Fruit fly (Drosophila melanogaster) whole organism, embryonic: Measurements from ENCODE around the gene Acp63F.

ENCODE experiments used
- CG1024 ChIP-seq: fragments of 200-800 bp; sonication (Bioruptor generic); IDR thresholded peaks from 2 replicates; pipeline ENCODE4 v1.3.6; 2022; ENCODE audit warnings: missing biosample characterization, missing genetic modification characterization
- CG10654 ChIP-seq: fragments of 200-800 bp; sonication (Bioruptor generic); optimal IDR thresholded peaks from 2 replicates; lab custom pipeline; 2016; ENCODE audit warnings: missing biosample characterization, missing genetic modification characterization
- CG12155 ChIP-seq: fragments of 200-800 bp; sonication (Bioruptor generic); optimal IDR thresholded peaks from 3 replicates; lab custom pipeline; 2016; ENCODE audit warnings: missing biosample characterization, missing genetic modification characterization
- CG14014 ChIP-seq: fragments of 200-800 bp; sonication (Bioruptor generic); IDR thresholded peaks from 2 replicates; pipeline ENCODE4 v1.3.6; 2022; ENCODE audit warnings: missing biosample characterization, missing genetic modification characterization
- CG14441 ChIP-seq: fragments of 200-800 bp; sonication (Bioruptor generic); IDR thresholded peaks from 2 replicates; pipeline ENCODE4 v1.3.6; 2022; ENCODE audit warnings: missing biosample characterization, missing genetic modification characterization
- CG17186 ChIP-seq: fragments of 200-800 bp; sonication (Bioruptor generic); optimal IDR thresholded peaks from 3 replicates; lab custom pipeline; 2017; ENCODE audit warnings: missing biosample characterization, missing genetic modification reagents, missing genetic modification characterization
- CG17612 ChIP-seq: fragments of 200-800 bp; sonication (Bioruptor generic); IDR thresholded peaks from 2 replicates; pipeline ENCODE4 v1.3.6; 2022; ENCODE audit warnings: missing biosample characterization, missing genetic modification characterization
- CG18619 ChIP-seq: fragments of 200-800 bp; sonication (Bioruptor generic); optimal IDR thresholded peaks from 3 replicates; lab custom pipeline; 2017; ENCODE audit warnings: missing biosample characterization, mild to moderate bottlenecking, missing genetic modification characterization
- CG2116 ChIP-seq: fragments of 200-800 bp; sonication (Bioruptor generic); optimal IDR thresholded peaks from 3 replicates; lab custom pipeline; 2018; ENCODE audit warnings: missing biosample characterization, mild to moderate bottlenecking, missing genetic modification characterization
- CG3065 ChIP-seq: fragments of 200-800 bp; sonication (Bioruptor generic); optimal IDR thresholded peaks from 2 replicates; lab custom pipeline; 2016; ENCODE audit warnings: missing biosample characterization, missing genetic modification characterization
- CG4360 ChIP-seq: fragments of 200-800 bp; sonication (Bioruptor generic); IDR thresholded peaks from 2 replicates; pipeline ENCODE4 v1.3.6; 2022; ENCODE audit warnings: missing biosample characterization, missing genetic modification characterization
- CG6175 ChIP-seq: fragments of 200-800 bp; sonication (Bioruptor generic); IDR thresholded peaks from 3 replicates; pipeline ENCODE4 v1.3.6; 2022; ENCODE audit warnings: missing biosample characterization, missing genetic modification characterization
- CG6254 ChIP-seq: fragments of 200-800 bp; sonication (Bioruptor generic); optimal IDR thresholded peaks from 3 replicates; lab custom pipeline; 2017; ENCODE audit warnings: mild to moderate bottlenecking, missing biosample characterization, missing genetic modification reagents, missing genetic modification characterization
- CG7357 ChIP-seq: fragments of 200-800 bp; sonication (Bioruptor generic); IDR thresholded peaks from 3 replicates; pipeline ENCODE4 v1.3.6; 2022; ENCODE audit warnings: missing biosample characterization, missing genetic modification characterization
- CG7839 ChIP-seq: fragments of 200-800 bp; sonication (Bioruptor generic); optimal IDR thresholded peaks from 3 replicates; lab custom pipeline; 2018; ENCODE audit warnings: missing biosample characterization, mild to moderate bottlenecking, missing genetic modification characterization, moderate library complexity
- CG8944 ChIP-seq: fragments of 200-800 bp; sonication (Bioruptor generic); optimal IDR thresholded peaks from 3 replicates; lab custom pipeline; 2016; ENCODE audit warnings: missing biosample characterization, missing genetic modification characterization
- Doc2 ChIP-seq: fragments of 200-800 bp; sonication (Bioruptor generic); IDR thresholded peaks from 2 replicates; pipeline ENCODE4 v1.3.6; 2022; ENCODE audit warnings: missing biosample characterization, missing genetic modification characterization
- Fer1 ChIP-seq: fragments of 200-800 bp; sonication (Bioruptor generic); optimal IDR thresholded peaks from 2 replicates; lab custom pipeline; 2017; ENCODE audit warnings: missing biosample characterization, mild to moderate bottlenecking, missing genetic modification characterization
- Fer3 ChIP-seq: fragments of 200-800 bp; sonication (Bioruptor generic); optimal IDR thresholded peaks from 2 replicates; lab custom pipeline; 2018; ENCODE audit warnings: missing biosample characterization, mild to moderate bottlenecking, missing genetic modification characterization, moderate library complexity
- Hr3 ChIP-seq: fragments of 200-800 bp; sonication (Bioruptor generic); optimal IDR thresholded peaks from 3 replicates; lab custom pipeline; 2016; ENCODE audit warnings: missing biosample characterization, missing genetic modification characterization
- Hr78 ChIP-seq, 2 experiments: fragments of 200-800 bp in 1 of 2; fragments of >200 bp in 1 of 2; sonication (Bioruptor generic) in 1 of 2; optimal IDR thresholded peaks; 2 replicates each; lab custom pipeline; 2017 to 2019; ENCODE audit warnings: missing biosample characterization in 2 of 2, missing genetic modification characterization in 2 of 2, mild to moderate bottlenecking in 1 of 2, moderate library complexity in 1 of 2
- Lhr ChIP-seq: fragments of 200-800 bp; sonication (Bioruptor generic); optimal IDR thresholded peaks from 3 replicates; lab custom pipeline; 2017; ENCODE audit warnings: mild to moderate bottlenecking, missing biosample characterization, missing genetic modification reagents, missing genetic modification characterization
- Lim3 ChIP-seq: fragments of 200-800 bp; sonication (Bioruptor generic); IDR thresholded peaks from 2 replicates; pipeline ENCODE4 v1.3.6; 2022; ENCODE audit warnings: missing biosample characterization, missing genetic modification characterization
- Nf-YB ChIP-seq: fragments of 200-800 bp; sonication (Bioruptor generic); optimal IDR thresholded peaks from 3 replicates; lab custom pipeline; 2019; ENCODE audit warnings: missing biosample characterization, mild to moderate bottlenecking, missing genetic modification characterization, moderate library complexity
- PHDP ChIP-seq: fragments of 200-800 bp; sonication (Bioruptor generic); optimal IDR thresholded peaks from 3 replicates; lab custom pipeline; 2018; ENCODE audit warnings: missing biosample characterization, mild to moderate bottlenecking, missing genetic modification characterization, moderate library complexity
- Sin3A ChIP-seq: fragments of >200 bp; optimal IDR thresholded peaks from 2 replicates; lab custom pipeline; 2018
- Sox100B ChIP-seq: fragments of 200-800 bp; sonication (Bioruptor generic); optimal IDR thresholded peaks from 3 replicates; lab custom pipeline; 2018; ENCODE audit warnings: missing biosample characterization, mild to moderate bottlenecking, missing genetic modification characterization
- Stat92E ChIP-seq, 3 experiments: fragments of >200 bp in 2 of 3; fragments of 200-800 bp in 1 of 3; sonication (Bioruptor generic) in 1 of 3; optimal IDR thresholded peaks; 2 replicates each; lab custom pipeline; 2017 to 2019; ENCODE audit warnings: missing biosample characterization in 3 of 3, missing genetic modification characterization in 3 of 3, mild to moderate bottlenecking in 1 of 3, moderate library complexity in 1 of 3
- dimm ChIP-seq: fragments of 200-800 bp; sonication (Bioruptor generic); IDR thresholded peaks from 2 replicates; pipeline ENCODE4 v1.3.6; 2022; ENCODE audit warnings: missing biosample characterization, missing genetic modification characterization
- esg ChIP-seq: fragments of 200-800 bp; sonication (Bioruptor generic); conservative IDR thresholded peaks from 2 replicates; pipeline ENCODE4 v1.3.6; 2022; ENCODE audit warnings: missing biosample characterization, missing genetic modification characterization
- exex ChIP-seq: fragments of 200-800 bp; sonication (Bioruptor generic); optimal IDR thresholded peaks from 4 replicates; lab custom pipeline; 2018; ENCODE audit warnings: missing biosample characterization, mild to moderate bottlenecking, missing genetic modification characterization, moderate library complexity
- fu2 ChIP-seq: fragments of 200-800 bp; sonication (Bioruptor generic); optimal IDR thresholded peaks from 2 replicates; lab custom pipeline; 2016; ENCODE audit warnings: missing biosample characterization, missing genetic modification characterization
- gem ChIP-seq: fragments of 200-800 bp; sonication (Bioruptor generic); optimal IDR thresholded peaks from 2 replicates; lab custom pipeline; 2019; ENCODE audit warnings: missing biosample characterization, mild to moderate bottlenecking, missing genetic modification characterization, moderate library complexity
- jumu ChIP-seq: fragments of 200-800 bp; sonication (Bioruptor generic); optimal IDR thresholded peaks from 3 replicates; lab custom pipeline; 2016; ENCODE audit warnings: missing biosample characterization, missing genetic modification characterization
- mam ChIP-seq: fragments of 200-800 bp; sonication (Bioruptor generic); optimal IDR thresholded peaks from 3 replicates; lab custom pipeline; 2016; ENCODE audit warnings: missing biosample characterization, missing genetic modification characterization
- nau ChIP-seq: fragments of 200-800 bp; sonication (Bioruptor generic); optimal IDR thresholded peaks from 3 replicates; lab custom pipeline; 2017; ENCODE audit warnings: missing biosample characterization, mild to moderate bottlenecking, missing genetic modification characterization, missing genetic modification reagents
- pan ChIP-seq, 4 experiments: fragments of >200 bp in 3 of 4; fragments of 200-800 bp in 1 of 4; sonication (Bioruptor generic) in 1 of 4; optimal IDR thresholded peaks in 3 of 4; IDR thresholded peaks in 1 of 4; 2 replicates each; pipeline versions ENCODE4 v1.3.6 to Lab custom; 2017 to 2022; ENCODE audit warnings: missing biosample characterization in 2 of 4, missing genetic modification characterization in 2 of 4, mixed read lengths in 1 of 4
- peb ChIP-seq: fragments of 200-800 bp; sonication (Bioruptor generic); IDR thresholded peaks from 2 replicates; pipeline ENCODE4 v1.3.6; 2022; ENCODE audit warnings: missing biosample characterization, missing genetic modification characterization
- pita ChIP-seq: fragments of 200-800 bp; sonication (Bioruptor generic); optimal IDR thresholded peaks from 2 replicates; lab custom pipeline; 2017; ENCODE audit warnings: missing biosample characterization, mild to moderate bottlenecking, missing genetic modification characterization
- scrt ChIP-seq: fragments of 200-800 bp; sonication (Bioruptor generic); optimal IDR thresholded peaks from 2 replicates; lab custom pipeline; 2018; ENCODE audit warnings: missing biosample characterization, mild to moderate bottlenecking, missing genetic modification characterization, moderate library complexity
- sens ChIP-seq: fragments of 200-800 bp; sonication (Bioruptor generic); peaks from one replicate; lab custom pipeline; 2016; ENCODE audit warnings: missing biosample characterization, missing genetic modification characterization
- sens-2 ChIP-seq: fragments of 200-800 bp; sonication (Bioruptor generic); IDR thresholded peaks from 2 replicates; pipeline ENCODE4 v1.3.6; 2022; ENCODE audit warnings: missing biosample characterization, missing genetic modification characterization
- sob ChIP-seq: fragments of 200-800 bp; sonication (Bioruptor generic); IDR thresholded peaks from 2 replicates; pipeline ENCODE4 v1.3.6; 2022; ENCODE audit warnings: missing biosample characterization, missing genetic modification characterization
- stwl ChIP-seq: fragments of 200-800 bp; sonication (Bioruptor generic); optimal IDR thresholded peaks from 3 replicates; lab custom pipeline; 2018; ENCODE audit warnings: missing biosample characterization, mild to moderate bottlenecking, missing genetic modification characterization, moderate library complexity
- tap ChIP-seq: fragments of 200-800 bp; optimal IDR thresholded peaks from 3 replicates; lab custom pipeline; 2019; ENCODE audit warnings: missing biosample characterization, mild to moderate bottlenecking, missing genetic modification characterization, moderate library complexity
- tio ChIP-seq: fragments of 200-800 bp; sonication (Bioruptor generic); optimal IDR thresholded peaks from 2 replicates; lab custom pipeline; 2017; ENCODE audit warnings: missing biosample characterization, missing genetic modification characterization, inconsistent platforms
- tll ChIP-seq, 2 experiments: fragments of 200-800 bp in 1 of 2; fragments of >200 bp in 1 of 2; sonication (Bioruptor generic) in 1 of 2; optimal IDR thresholded peaks; 2 replicates each; lab custom pipeline; 2017 to 2019; ENCODE audit warnings: missing biosample characterization in 2 of 2, missing genetic modification characterization in 2 of 2, mild to moderate bottlenecking in 1 of 2, moderate library complexity in 1 of 2
- toy ChIP-seq: fragments of 200-800 bp; sonication (Bioruptor generic); IDR thresholded peaks from 2 replicates; pipeline ENCODE4 v1.3.6; 2022; ENCODE audit warnings: missing biosample characterization, missing genetic modification characterization
- usp ChIP-seq: fragments of >200 bp; optimal IDR thresholded peaks from 2 replicates; lab custom pipeline; 2017; ENCODE audit warnings: missing biosample characterization, missing genetic modification characterization
- vnd ChIP-seq: fragments of 200-800 bp; sonication (Bioruptor generic); IDR thresholded peaks from 3 replicates; pipeline ENCODE4 v1.3.6; 2022; ENCODE audit warnings: missing biosample characterization, missing genetic modification characterization; ENCODE audit not compliant: partially characterized antibody
- zen ChIP-seq: fragments of 200-800 bp; sonication (Bioruptor generic); optimal IDR thresholded peaks from 3 replicates; lab custom pipeline; 2018; ENCODE audit warnings: missing biosample characterization, mild to moderate bottlenecking, missing genetic modification characterization, moderate library complexity

Acp63F gene

DNA sequence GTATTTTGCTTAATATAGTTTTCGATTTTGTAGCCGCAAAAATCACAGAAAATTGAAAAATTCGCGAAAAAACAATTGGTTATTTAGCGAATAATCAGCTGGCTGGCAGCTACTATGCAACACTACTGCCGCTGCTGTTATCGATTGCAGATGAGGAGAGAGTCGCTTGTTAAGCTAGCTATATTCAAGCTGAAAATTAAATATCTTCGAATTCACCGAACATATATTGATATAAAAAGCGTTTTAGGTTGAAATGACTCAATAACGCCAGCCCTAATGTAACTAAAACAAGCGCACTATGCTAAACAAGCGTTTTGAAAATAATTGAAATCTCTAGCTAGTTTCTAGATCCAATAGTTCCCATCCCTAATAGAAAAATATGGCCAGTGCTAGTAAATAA, 9.8 kb downstream of the Acp63F start, which contains the start of the genes CG32264, ntc and IntS10 (continued):
- TF ChIP-seq CG10654 (GFP tag; lab: Kevin White, UChicago) (peak; percentile 62), Sox100B (peak; percentile 53), gem (tag; lab: Kevin White, UChicago) (peak; percentile 79), Fer1 (peak; percentile 72), Nf-YB (GFP tag; lab: Kevin White, UChicago) (peak; percentile 30), CG12155 (GFP tag; lab: Kevin White, UChicago) (peak; percentile 76), sens-2 (GFP tag; lab: Robert Waterston, UW) (no peak), vnd (GFP tag; lab: Robert Waterston, UW) (no peak), CG3065 (GFP tag; lab: Kevin White, UChicago) (peak; percentile 22), Hr78 (GFP tag; optimal IDR thresholded peaks at IDR 0.05; lab: Kevin White, UChicago) (no peak), peb (no peak), sob (GFP tag; lab: Robert Waterston, UW) (peak; percentile 77), jumu (GFP tag; lab: Kevin White, UChicago) (peak; percentile 63), Lhr (GFP tag; lab: Kevin White, UChicago) (peak; percentile 42), CG6254 (GFP tag; lab: Kevin White, UChicago) (peak; percentile 7), dimm (GFP tag; lab: Robert Waterston, UW) (no peak), tio (GFP tag; lab: Kevin White, UChicago) (no peak), CG17186 (no peak), zen (tag; lab: Kevin White, UChicago) (peak; percentile 65), CG6175 (GFP tag; lab: Robert Waterston, UW) (no peak), scrt (peak; percentile 60), Stat92E (GFP tag; optimal IDR thresholded peaks at IDR 0.05; lab: Kevin White, UChicago) (no peak), Lim3 (GFP tag; lab: Robert Waterston, UW) (no peak), pita (GFP tag; lab: Kevin White, UChicago) (no peak), CG17612 (GFP tag; lab: Robert Waterston, UW) (no peak), Doc2 (GFP tag; lab: Robert Waterston, UW) (no peak), usp (GFP tag; lab: Kevin White, UChicago) (no peak), sens (GFP tag; lab: Kevin White, UChicago) (peak; percentile 95), CG7839 (tag; lab: Kevin White, UChicago) (peak; percentile 68), CG4360 (GFP tag; lab: Robert Waterston, UW) (no peak), CG18619 (GFP tag; lab: Kevin White, UChicago) (peak; percentile 59), Hr3 (GFP tag; lab: Kevin White, UChicago) (peak; percentile 65), toy (GFP tag; lab: Robert Waterston, UW) (no peak), tap (no peak), Fer3 (tag; lab: Kevin White, UChicago) (peak; percentile 63), CG7357 (no peak), CG1024 (GFP tag; lab: Robert Waterston, UW) (0 out of 2 replicates have a peak, but pooled peaks have one; percentile 9), esg (GFP tag; lab: Robert Waterston, UW) (peak; percentile 36), pan (optimal IDR thresholded peaks at IDR 0.05; lab: Kevin White, UChicago) (no peak), pan (GFP tag; optimal IDR thresholded peaks at IDR 0.05 in 1 of 2, IDR thresholded peaks at IDR 0.05 in 1 of 2) (no peak), tll (GFP tag; optimal IDR thresholded peaks at IDR 0.05; lab: Kevin White, UChicago) (peak in 1 of 2 experiments; percentile 16), Sin3A (peak; percentile 73), mam (GFP tag; lab: Kevin White, UChicago) (peak; percentile 77), CG14441 (peak; percentile 52), nau (GFP tag; lab: Kevin White, UChicago) (peak; percentile 21), CG8944 (GFP tag; lab: Kevin White, UChicago) (peak; percentile 79), stwl (tag; lab: Kevin White, UChicago) (peak; percentile 98), PHDP (tag; lab: Kevin White, UChicago) (peak; percentile 66), CG14014 (GFP tag; lab: Robert Waterston, UW) (peak; percentile 67), CG2116 (peak; percentile 87), fu2 (GFP tag; lab: Kevin White, UChicago) (peak; percentile 79), exex (peak; percentile 41)
